Fruit fly (Drosophila melanogaster) whole organism, adult: ENCODE results near the gene CG4198.

Source experiments
- CG11617 ChIP-seq: fragments of 200-800 bp; sonication (Bioruptor generic); optimal IDR thresholded peaks from 2 replicates; lab custom pipeline; 2017; ENCODE audit warnings: mild to moderate bottlenecking, missing biosample characterization, missing genetic modification reagents, missing genetic modification characterization
- CG12768 ChIP-seq: fragments of 200-800 bp; sonication (Bioruptor generic); optimal IDR thresholded peaks from 2 replicates; lab custom pipeline; 2017; ENCODE audit warnings: missing biosample characterization, missing genetic modification characterization, mild to moderate bottlenecking, moderate library complexity, missing genetic modification reagents
- CG1620 ChIP-seq: fragments of 200-800 bp; sonication (Bioruptor generic); optimal IDR thresholded peaks from 2 replicates; lab custom pipeline; 2016; ENCODE audit warnings: missing biosample characterization, missing genetic modification characterization
- CG33017 ChIP-seq: fragments of 200-800 bp; sonication (Bioruptor generic); optimal IDR thresholded peaks from 2 replicates; lab custom pipeline; 2018; ENCODE audit warnings: missing biosample characterization, mild to moderate bottlenecking, missing genetic modification characterization, moderate library complexity
- Hr96 ChIP-seq: fragments of 200-800 bp; sonication (Bioruptor generic); optimal IDR thresholded peaks from 2 replicates; lab custom pipeline; 2016; ENCODE audit warnings: missing biosample characterization, missing genetic modification characterization
- bab1 ChIP-seq: fragments of 200-800 bp; sonication (Bioruptor generic); optimal IDR thresholded peaks from 3 replicates; lab custom pipeline; 2019; ENCODE audit warnings: missing biosample characterization, mild to moderate bottlenecking, missing genetic modification characterization, moderate library complexity
- cic ChIP-seq: fragments of 200-800 bp; sonication (Bioruptor generic); optimal IDR thresholded peaks from 2 replicates; lab custom pipeline; 2017; ENCODE audit warnings: missing biosample characterization, mild to moderate bottlenecking, missing genetic modification characterization, moderate library complexity
- cnc ChIP-seq, 2 experiments: fragments of >200 bp; optimal IDR thresholded peaks; 2 replicates each; lab custom pipeline; 2017
- kay ChIP-seq: fragments of 200-800 bp; sonication (Bioruptor generic); peaks from one replicate; lab custom pipeline; 2016; ENCODE audit warnings: missing biosample characterization, missing genetic modification characterization, borderline replicate concordance
- pad ChIP-seq: fragments of 200-800 bp; sonication (Bioruptor generic); optimal IDR thresholded peaks from 3 replicates; lab custom pipeline; 2017; ENCODE audit warnings: missing biosample characterization, missing genetic modification characterization, mild to moderate bottlenecking, moderate library complexity, missing genetic modification reagents
- tj ChIP-seq: fragments of 200-800 bp; sonication (Bioruptor generic); optimal IDR thresholded peaks from 3 replicates; lab custom pipeline; 2017; ENCODE audit warnings: missing biosample characterization, mild to moderate bottlenecking, missing genetic modification characterization, moderate library complexity
- toe ChIP-seq: fragments of 200-800 bp; sonication (Bioruptor generic); optimal IDR thresholded peaks from 2 replicates; lab custom pipeline; 2016; ENCODE audit warnings: missing biosample characterization, missing genetic modification characterization

DNA sequence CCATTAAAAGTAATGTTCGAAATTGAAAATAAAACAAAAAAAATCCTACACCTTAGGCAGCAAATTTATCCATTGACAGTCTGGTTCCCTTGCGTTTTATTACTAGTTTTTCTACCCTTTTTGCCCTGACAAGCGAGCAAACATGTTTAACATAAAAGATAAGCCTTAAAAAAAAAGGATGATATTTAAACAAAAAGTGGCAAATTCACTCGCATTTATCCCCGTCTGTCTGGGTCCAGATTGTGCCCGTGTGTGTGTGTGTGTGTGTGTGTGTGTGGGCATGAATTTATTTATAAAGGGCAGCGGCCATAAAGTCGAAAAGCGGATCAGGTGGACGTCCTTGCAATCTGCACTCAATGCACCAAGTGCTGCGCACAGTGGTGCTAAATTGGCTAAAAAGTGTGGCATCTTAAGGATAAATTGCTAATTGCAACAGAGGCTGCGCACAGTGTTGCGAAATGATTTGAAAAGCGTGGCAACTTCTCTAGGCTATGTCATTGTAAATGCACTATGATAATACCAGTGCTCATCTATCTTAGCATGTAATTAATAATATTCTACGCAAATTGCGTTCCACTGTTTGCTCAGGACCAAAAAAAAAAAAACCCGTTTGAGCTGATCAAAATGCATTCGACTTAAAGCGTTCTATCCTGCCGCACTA lies 12.3 kb upstream of the CG4198 start:
- TF ChIP-seq toe (GFP tag; lab: Kevin White, UChicago) (no peak), bab1 (GFP tag; lab: Kevin White, UChicago) (no peak), cnc (optimal IDR thresholded peaks at IDR 0.05; lab: Kevin White, UChicago) (no peak), CG33017 (tag; lab: Kevin White, UChicago) (no peak), CG12768 (no peak), Hr96 (GFP tag; lab: Kevin White, UChicago) (no peak), kay (no peak), CG11617 (no peak), CG1620 (GFP tag; lab: Kevin White, UChicago) (no peak), cic (GFP tag; lab: Kevin White, UChicago) (no peak), tj (GFP tag; lab: Kevin White, UChicago) (no peak), pad (GFP tag; lab: Kevin White, UChicago) (no peak)
